Fruit fly (Drosophila melanogaster) whole organism, embryonic: ENCODE results near the gene Ac78C.

Experiments
- Aef1 ChIP-seq: fragments of 200-800 bp; sonication (Bioruptor generic); IDR thresholded peaks from 3 replicates; pipeline ENCODE4 v1.3.6; 2022; ENCODE audit warnings: missing biosample characterization, missing genetic modification characterization
- CG10147 ChIP-seq: fragments of 200-800 bp; sonication (Bioruptor generic); optimal IDR thresholded peaks from 2 replicates; lab custom pipeline; 2019; ENCODE audit warnings: missing biosample characterization, mild to moderate bottlenecking, missing genetic modification characterization, moderate library complexity
- CG10209 ChIP-seq: fragments of 200-800 bp; sonication (Bioruptor generic); optimal IDR thresholded peaks from 3 replicates; lab custom pipeline; 2017; ENCODE audit warnings: missing biosample characterization, mild to moderate bottlenecking, missing genetic modification characterization, missing genetic modification reagents
- CG1024 ChIP-seq: fragments of 200-800 bp; sonication (Bioruptor generic); IDR thresholded peaks from 2 replicates; pipeline ENCODE4 v1.3.6; 2022; ENCODE audit warnings: missing biosample characterization, missing genetic modification characterization
- CG10654 ChIP-seq: fragments of 200-800 bp; sonication (Bioruptor generic); optimal IDR thresholded peaks from 2 replicates; lab custom pipeline; 2016; ENCODE audit warnings: missing biosample characterization, missing genetic modification characterization
- CG10959 ChIP-seq: fragments of 200-800 bp; sonication (Bioruptor generic); IDR thresholded peaks from 2 replicates; pipeline ENCODE4 v1.3.6; 2022; ENCODE audit warnings: missing biosample characterization, missing genetic modification characterization
- CG12104 ChIP-seq: fragments of 200-800 bp; sonication (Bioruptor generic); optimal IDR thresholded peaks from 3 replicates; lab custom pipeline; 2016; ENCODE audit warnings: missing biosample characterization, missing genetic modification characterization
- CG12769 ChIP-seq: fragments of 200-800 bp; sonication (Bioruptor generic); optimal IDR thresholded peaks from 2 replicates; lab custom pipeline; 2019; ENCODE audit warnings: missing biosample characterization, mild to moderate bottlenecking, missing genetic modification characterization, moderate library complexity
- CG15073 ChIP-seq: fragments of 200-800 bp; sonication (Bioruptor generic); optimal IDR thresholded peaks from 2 replicates; lab custom pipeline; 2016; ENCODE audit warnings: missing biosample characterization, missing genetic modification characterization
- CG1529 ChIP-seq: fragments of 200-800 bp; sonication (Bioruptor generic); optimal IDR thresholded peaks from 3 replicates; lab custom pipeline; 2018; ENCODE audit warnings: missing biosample characterization, missing genetic modification characterization
- CG15514 ChIP-seq: fragments of 200-800 bp; sonication (Bioruptor generic); optimal IDR thresholded peaks from 3 replicates; lab custom pipeline; 2017; ENCODE audit warnings: missing biosample characterization, missing genetic modification characterization, mild to moderate bottlenecking, moderate library complexity, missing genetic modification reagents
- CG17186 ChIP-seq: fragments of 200-800 bp; sonication (Bioruptor generic); optimal IDR thresholded peaks from 3 replicates; lab custom pipeline; 2017; ENCODE audit warnings: missing biosample characterization, missing genetic modification reagents, missing genetic modification characterization
- CG17829 ChIP-seq: fragments of 200-800 bp; optimal IDR thresholded peaks from 2 replicates; lab custom pipeline; 2019; ENCODE audit warnings: missing biosample characterization, mild to moderate bottlenecking, missing genetic modification characterization, moderate library complexity
- CG18262 ChIP-seq: fragments of 200-800 bp; optimal IDR thresholded peaks from 3 replicates; lab custom pipeline; 2019; ENCODE audit warnings: missing biosample characterization, mild to moderate bottlenecking, missing genetic modification characterization, moderate library complexity
- CG30431 ChIP-seq: fragments of 200-800 bp; sonication (Bioruptor generic); optimal IDR thresholded peaks from 2 replicates; lab custom pipeline; 2017; ENCODE audit warnings: missing biosample characterization, missing genetic modification characterization
- CG4328 ChIP-seq: fragments of 200-800 bp; sonication (Bioruptor generic); optimal IDR thresholded peaks from 3 replicates; lab custom pipeline; 2017; ENCODE audit warnings: missing biosample characterization, missing genetic modification reagents, missing genetic modification characterization
- CG4424 ChIP-seq: fragments of 200-800 bp; sonication (Bioruptor generic); optimal IDR thresholded peaks from 3 replicates; lab custom pipeline; 2016; ENCODE audit warnings: missing biosample characterization, missing genetic modification characterization
- CG6175 ChIP-seq: fragments of 200-800 bp; sonication (Bioruptor generic); IDR thresholded peaks from 3 replicates; pipeline ENCODE4 v1.3.6; 2022; ENCODE audit warnings: missing biosample characterization, missing genetic modification characterization
- CG7987 ChIP-seq: fragments of 200-800 bp; sonication (Bioruptor generic); optimal IDR thresholded peaks from 2 replicates; lab custom pipeline; 2018; ENCODE audit warnings: missing biosample characterization, mild to moderate bottlenecking, missing genetic modification characterization, moderate library complexity
- CG9609 ChIP-seq: fragments of 200-800 bp; sonication (Bioruptor generic); optimal IDR thresholded peaks from 3 replicates; lab custom pipeline; 2016; ENCODE audit warnings: missing biosample characterization, missing genetic modification characterization
- CoRest ChIP-seq: fragments of 200-800 bp; sonication (Bioruptor generic); optimal IDR thresholded peaks from 3 replicates; lab custom pipeline; 2018; ENCODE audit warnings: missing biosample characterization, mild to moderate bottlenecking, missing genetic modification characterization, moderate library complexity
- Deaf1 ChIP-seq: fragments of 200-800 bp; optimal IDR thresholded peaks from 3 replicates; lab custom pipeline; 2019; ENCODE audit warnings: missing biosample characterization, mild to moderate bottlenecking, missing genetic modification characterization, moderate library complexity
- Doc3 ChIP-seq: fragments of 200-800 bp; sonication (Bioruptor generic); IDR thresholded peaks from 3 replicates; pipeline ENCODE4 v1.3.6; 2022; ENCODE audit warnings: missing biosample characterization, missing genetic modification characterization; ENCODE audit not compliant: partially characterized antibody
- ERR ChIP-seq: fragments of 200-800 bp; sonication (Bioruptor generic); optimal IDR thresholded peaks from 2 replicates; lab custom pipeline; 2016; ENCODE audit warnings: missing biosample characterization, missing genetic modification characterization
- H15 ChIP-seq: fragments of 200-800 bp; sonication (Bioruptor generic); IDR thresholded peaks from 3 replicates; pipeline ENCODE4 v1.3.6; 2022; ENCODE audit warnings: missing biosample characterization, missing genetic modification characterization
- Hr78 ChIP-seq, 2 experiments: fragments of 200-800 bp in 1 of 2; fragments of >200 bp in 1 of 2; sonication (Bioruptor generic) in 1 of 2; optimal IDR thresholded peaks; 2 replicates each; lab custom pipeline; 2017 to 2019; ENCODE audit warnings: missing biosample characterization in 2 of 2, missing genetic modification characterization in 2 of 2, mild to moderate bottlenecking in 1 of 2, moderate library complexity in 1 of 2
- Ptx1 ChIP-seq: fragments of 200-800 bp; sonication (Bioruptor generic); IDR thresholded peaks from 2 replicates; pipeline ENCODE4 v1.3.6; 2022; ENCODE audit warnings: missing biosample characterization, missing genetic modification characterization
- Rfx ChIP-seq: fragments of 200-800 bp; sonication (Bioruptor generic); IDR thresholded peaks from 2 replicates; pipeline ENCODE4 v1.3.6; 2022; ENCODE audit warnings: missing biosample characterization, missing genetic modification characterization
- Rx ChIP-seq: fragments of 200-800 bp; sonication (Bioruptor generic); IDR thresholded peaks from 2 replicates; pipeline ENCODE4 v1.3.6; 2022; ENCODE audit warnings: missing biosample characterization, missing genetic modification characterization
- Ssrp ChIP-seq: fragments of 200-800 bp; sonication (Bioruptor generic); optimal IDR thresholded peaks from 2 replicates; lab custom pipeline; 2018; ENCODE audit warnings: missing biosample characterization, mild to moderate bottlenecking, missing genetic modification characterization, moderate library complexity
- TFAM ChIP-seq: fragments of 200-800 bp; sonication (Bioruptor generic); optimal IDR thresholded peaks from 2 replicates; lab custom pipeline; 2017; ENCODE audit warnings: missing biosample characterization, missing genetic modification characterization, inconsistent platforms
- Tbp ChIP-seq: fragments of >200 bp; optimal IDR thresholded peaks from 2 replicates; lab custom pipeline; 2018; ENCODE audit warnings: missing biosample characterization, missing genetic modification characterization
- Trl ChIP-seq, 3 experiments: fragments of >200 bp in 2 of 3; fragments of 200-800 bp in 1 of 3; sonication (Bioruptor generic) in 1 of 3; optimal IDR thresholded peaks; 2 replicates in 1 of 3; 3 replicates in 2 of 3; lab custom pipeline; 2016 to 2017; ENCODE audit warnings: missing biosample characterization in 1 of 3, missing genetic modification characterization in 1 of 3
- bbx ChIP-seq: fragments of 200-800 bp; sonication (Bioruptor generic); IDR thresholded peaks from 2 replicates; pipeline ENCODE4 v1.3.6; 2022; ENCODE audit warnings: missing biosample characterization, missing genetic modification characterization; ENCODE audit not compliant: partially characterized antibody
- chm ChIP-seq: fragments of 200-800 bp; sonication (Bioruptor generic); IDR thresholded peaks from 2 replicates; pipeline ENCODE4 v1.3.6; 2022; ENCODE audit warnings: missing biosample characterization, missing genetic modification characterization
- dmrt99B ChIP-seq: fragments of 200-800 bp; sonication (Bioruptor generic); optimal IDR thresholded peaks from 2 replicates; lab custom pipeline; 2018; ENCODE audit warnings: missing biosample characterization, mild to moderate bottlenecking, missing genetic modification characterization, moderate library complexity
- ftz-f1 ChIP-seq: fragments of 200-800 bp; sonication (Bioruptor generic); optimal IDR thresholded peaks from 2 replicates; lab custom pipeline; 2016; ENCODE audit warnings: missing biosample characterization, missing genetic modification characterization
- h ChIP-seq: fragments of >200 bp; optimal IDR thresholded peaks from 2 replicates; lab custom pipeline; 2017
- hth ChIP-seq: fragments of >200 bp; optimal IDR thresholded peaks from 2 replicates; lab custom pipeline; 2017; ENCODE audit warnings: inconsistent platforms
- insv ChIP-seq, 2 experiments: fragments of 200-800 bp; sonication (Bioruptor generic); optimal IDR thresholded peaks; 3 replicates each; lab custom pipeline; 2016 to 2018; ENCODE audit warnings: missing biosample characterization in 2 of 2, missing genetic modification characterization in 2 of 2
- klu ChIP-seq: fragments of 200-800 bp; sonication (Bioruptor generic); IDR thresholded peaks from 2 replicates; pipeline ENCODE4 v1.3.6; 2022; ENCODE audit warnings: missing biosample characterization, missing genetic modification characterization
- mam ChIP-seq: fragments of 200-800 bp; sonication (Bioruptor generic); optimal IDR thresholded peaks from 3 replicates; lab custom pipeline; 2016; ENCODE audit warnings: missing biosample characterization, missing genetic modification characterization
- peb ChIP-seq: fragments of 200-800 bp; sonication (Bioruptor generic); IDR thresholded peaks from 2 replicates; pipeline ENCODE4 v1.3.6; 2022; ENCODE audit warnings: missing biosample characterization, missing genetic modification characterization
- pfk ChIP-seq: fragments of 200-800 bp; sonication (Bioruptor generic); optimal IDR thresholded peaks from 2 replicates; lab custom pipeline; 2018; ENCODE audit warnings: missing biosample characterization, mild to moderate bottlenecking, missing genetic modification characterization, moderate library complexity
- pnt ChIP-seq: fragments of 200-800 bp; sonication (Bioruptor generic); optimal IDR thresholded peaks from 3 replicates; lab custom pipeline; 2016; ENCODE audit warnings: missing biosample characterization, missing genetic modification characterization
- sc ChIP-seq, 3 experiments: fragments of >200 bp in 2 of 3; fragments of 200-800 bp in 1 of 3; sonication (Bioruptor generic) in 1 of 3; optimal IDR thresholded peaks; 2 replicates in 2 of 3; 3 replicates in 1 of 3; lab custom pipeline; 2017; ENCODE audit warnings: mild to moderate bottlenecking in 1 of 3, missing biosample characterization in 1 of 3, missing genetic modification characterization in 1 of 3, missing genetic modification reagents in 1 of 3
- shn ChIP-seq: fragments of 200-800 bp; sonication (Bioruptor generic); optimal IDR thresholded peaks from 3 replicates; lab custom pipeline; 2016; ENCODE audit warnings: missing biosample characterization, missing genetic modification characterization
- ssp ChIP-seq: fragments of 200-800 bp; sonication (Bioruptor generic); IDR thresholded peaks from 2 replicates; pipeline ENCODE4 v1.3.6; 2022; ENCODE audit warnings: missing biosample characterization, missing genetic modification characterization
- tap ChIP-seq: fragments of 200-800 bp; optimal IDR thresholded peaks from 3 replicates; lab custom pipeline; 2019; ENCODE audit warnings: missing biosample characterization, mild to moderate bottlenecking, missing genetic modification characterization, moderate library complexity
- tx ChIP-seq: fragments of 200-800 bp; sonication (Bioruptor generic); optimal IDR thresholded peaks from 2 replicates; lab custom pipeline; 2016; ENCODE audit warnings: missing biosample characterization, missing genetic modification characterization
- vfl ChIP-seq: fragments of 200-800 bp; sonication (Bioruptor generic); optimal IDR thresholded peaks from 2 replicates; lab custom pipeline; 2016; ENCODE audit warnings: missing biosample characterization, missing genetic modification characterization
- zen ChIP-seq: fragments of 200-800 bp; sonication (Bioruptor generic); optimal IDR thresholded peaks from 3 replicates; lab custom pipeline; 2018; ENCODE audit warnings: missing biosample characterization, mild to moderate bottlenecking, missing genetic modification characterization, moderate library complexity

The Ac78C gene

dm6 chr3L:21131427-21131826, 40.3 kb downstream of the Ac78C start, which contains the start of gene ICA69 (continued):
- no peak for TF ChIP-seq Hr78 (GFP tag; optimal IDR thresholded peaks at IDR 0.05; lab: Kevin White, UChicago)
- TF ChIP-seq CG6175: no peak
- TF ChIP-seq CG4328 (GFP tag; lab: Kevin White, UChicago): no peak
- TF ChIP-seq hth (lab: Kevin White, UChicago): no peak
- no peak for TF ChIP-seq klu (GFP tag; lab: Robert Waterston, UW)
- no peak for TF ChIP-seq Tbp
- TF ChIP-seq chm (GFP tag; lab: Robert Waterston, UW): no peak
- no peak for TF ChIP-seq dmrt99B
- no peak for TF ChIP-seq CG10147 (GFP tag; lab: Kevin White, UChicago)
- TF ChIP-seq vfl (GFP tag; lab: Kevin White, UChicago): no peak
- TF ChIP-seq ssp: no peak
- no peak for TF ChIP-seq TFAM (GFP tag; lab: Kevin White, UChicago)
- no peak for TF ChIP-seq tap (tag; lab: Kevin White, UChicago)
- TF ChIP-seq Deaf1 (tag; lab: Kevin White, UChicago): no peak
- TF ChIP-seq insv (GFP tag; optimal IDR thresholded peaks at IDR 0.05; lab: Kevin White, UChicago): no peak
- TF ChIP-seq pfk (GFP tag; lab: Kevin White, UChicago): no peak
- TF ChIP-seq CG18262: no peak
- no peak for TF ChIP-seq Aef1 (GFP tag; lab: Robert Waterston, UW)
- TF ChIP-seq h (lab: Kevin White, UChicago): no peak
- TF ChIP-seq sc (optimal IDR thresholded peaks at IDR 0.05; lab: Kevin White, UChicago): no peak
- no peak for TF ChIP-seq sc (GFP tag; optimal IDR thresholded peaks at IDR 0.05; lab: Kevin White, UChicago)
- no peak for TF ChIP-seq CG4424 (GFP tag; lab: Kevin White, UChicago)
- TF ChIP-seq H15 (GFP tag; lab: Robert Waterston, UW): no peak
- TF ChIP-seq CoRest (tag; lab: Kevin White, UChicago): no peak
- no peak for TF ChIP-seq CG7987 (GFP tag; lab: Kevin White, UChicago)
- no peak for TF ChIP-seq shn (GFP tag; lab: Kevin White, UChicago)
- no peak for TF ChIP-seq CG17186 (GFP tag; lab: Kevin White, UChicago)
- TF ChIP-seq peb (GFP tag; lab: Robert Waterston, UW): no peak
- no peak for TF ChIP-seq Doc3 (GFP tag; lab: Robert Waterston, UW)
- TF ChIP-seq tx (GFP tag; lab: Kevin White, UChicago): no peak
- TF ChIP-seq CG1529 (GFP tag; lab: Kevin White, UChicago): no peak
- TF ChIP-seq CG10959 (GFP tag; lab: Robert Waterston, UW): no peak
- no peak for TF ChIP-seq CG10209
- TF ChIP-seq CG12769: no peak
- no peak for TF ChIP-seq Rfx (GFP tag; lab: Robert Waterston, UW)
- no peak for TF ChIP-seq CG1024
- TF ChIP-seq Ssrp (tag; lab: Kevin White, UChicago): no peak
- no peak for TF ChIP-seq mam (GFP tag; lab: Kevin White, UChicago)
- TF ChIP-seq CG15073 (GFP tag; lab: Kevin White, UChicago): no peak
- no peak for TF ChIP-seq Ptx1 (GFP tag; lab: Robert Waterston, UW)
- peak; percentile 32 for TF ChIP-seq zen (tag; lab: Kevin White, UChicago)
- TF ChIP-seq ERR (GFP tag; lab: Kevin White, UChicago): no peak
- no peak for TF ChIP-seq CG9609 (GFP tag; lab: Kevin White, UChicago)
- no peak for TF ChIP-seq Rx
- TF ChIP-seq bbx (GFP tag; lab: Robert Waterston, UW): peak; percentile 8; the same call in 1 of the 2 replicates
- no peak for TF ChIP-seq CG15514
- no peak for TF ChIP-seq pnt (GFP tag; lab: Kevin White, UChicago)
- TF ChIP-seq Trl (optimal IDR thresholded peaks at IDR 0.05; lab: Kevin White, UChicago): no peak
- TF ChIP-seq Trl (GFP tag; optimal IDR thresholded peaks at IDR 0.05; lab: Kevin White, UChicago): no peak
- TF ChIP-seq CG10654: no peak
- TF ChIP-seq CG12104: no peak
- TF ChIP-seq CG17829 (tag; lab: Kevin White, UChicago): no peak
- no peak for TF ChIP-seq CG30431 (GFP tag; lab: Kevin White, UChicago)
- no peak for TF ChIP-seq ftz-f1 (GFP tag; lab: Kevin White, UChicago)
